Worm (Caenorhabditis elegans) whole organism, late embryonic: ENCODE results near the gene K02H11.9.

Source experiments
- K09A11.1 ChIP-seq: sonication (generic microtip); optimal IDR thresholded peaks from 2 replicates; lab custom pipeline; 2017; ENCODE audit warnings: antibody characterized with exemption, mild to moderate bottlenecking, missing genetic modification characterization, missing compliant biosample characterization; ENCODE audit not compliant: insufficient read depth
- ceh-9 ChIP-seq: sonication (generic microtip); optimal IDR thresholded peaks from 2 replicates; lab custom pipeline; 2016; ENCODE audit warnings: mild to moderate bottlenecking, missing genetic modification characterization, inconsistent platforms, missing compliant biosample characterization
- fkh-10 ChIP-seq: fragments of 150-350 bp; optimal IDR thresholded peaks from 2 replicates; lab custom pipeline; 2014; ENCODE audit warnings: missing biosample characterization, missing genetic modification reagents, missing genetic modification characterization
- pag-3 ChIP-seq: sonication (generic microtip); optimal IDR thresholded peaks from 2 replicates; lab custom pipeline; 2016; ENCODE audit warnings: missing compliant biosample characterization, missing genetic modification characterization, borderline replicate concordance
- pax-1 ChIP-seq: fragments of 150-350 bp; optimal IDR thresholded peaks from 2 replicates; lab custom pipeline; 2014; ENCODE audit warnings: missing biosample characterization, missing genetic modification characterization
- pha-4 ChIP-seq: fragments of 150-350 bp; optimal IDR thresholded peaks from 2 replicates; lab custom pipeline; 2018; ENCODE audit warnings: missing biosample characterization, missing genetic modification reagents, missing genetic modification characterization
- unc-55 ChIP-seq: sonication (generic microtip); optimal IDR thresholded peaks from 2 replicates; lab custom pipeline; 2017; ENCODE audit warnings: missing biosample characterization, missing genetic modification reagents, missing genetic modification characterization
- unc-86 ChIP-seq: sonication (generic microtip); optimal IDR thresholded peaks from 2 replicates; lab custom pipeline; 2016; ENCODE audit warnings: missing genetic modification characterization, missing compliant biosample characterization

ce11 chrV:1488642-1489041 is 48.2 kb downstream of the K02H11.9 start:
- no peak for TF ChIP-seq unc-86
- TF ChIP-seq pag-3 (tag; lab: Kevin White, UChicago) = no peak
- no peak for TF ChIP-seq K09A11.1
- TF ChIP-seq pha-4 (tag; lab: Kevin White, UChicago) = no peak
- TF ChIP-seq ceh-9 = no peak
- no peak for TF ChIP-seq pax-1 (tag; lab: Kevin White, UChicago)
- TF ChIP-seq fkh-10 = no peak
- no peak for TF ChIP-seq unc-55
